Fruit fly (Drosophila melanogaster) whole organism, pupa: ENCODE data around the gene CG33631.

ENCODE experiments used
- CG12605 ChIP-seq: fragments of 200-800 bp; sonication (Bioruptor generic); IDR thresholded peaks from 2 replicates; pipeline ENCODE4 v1.3.6; 2022; ENCODE audit warnings: missing biosample characterization, missing genetic modification characterization
- CG15710 ChIP-seq: fragments of 200-800 bp; sonication (Bioruptor generic); optimal IDR thresholded peaks from 2 replicates; lab custom pipeline; 2018; ENCODE audit warnings: missing biosample characterization, mild to moderate bottlenecking, missing genetic modification characterization, moderate library complexity
- CG34367 ChIP-seq: fragments of 200-800 bp; sonication (Bioruptor generic); optimal IDR thresholded peaks from 2 replicates; lab custom pipeline; 2018; ENCODE audit warnings: missing biosample characterization, mild to moderate bottlenecking, missing genetic modification characterization
- EcR ChIP-seq: fragments of 200-800 bp; sonication (Bioruptor generic); optimal IDR thresholded peaks from 3 replicates; lab custom pipeline; 2019; ENCODE audit warnings: missing biosample characterization, missing genetic modification characterization, mild to moderate bottlenecking, moderate library complexity, missing genetic modification reagents

DNA sequence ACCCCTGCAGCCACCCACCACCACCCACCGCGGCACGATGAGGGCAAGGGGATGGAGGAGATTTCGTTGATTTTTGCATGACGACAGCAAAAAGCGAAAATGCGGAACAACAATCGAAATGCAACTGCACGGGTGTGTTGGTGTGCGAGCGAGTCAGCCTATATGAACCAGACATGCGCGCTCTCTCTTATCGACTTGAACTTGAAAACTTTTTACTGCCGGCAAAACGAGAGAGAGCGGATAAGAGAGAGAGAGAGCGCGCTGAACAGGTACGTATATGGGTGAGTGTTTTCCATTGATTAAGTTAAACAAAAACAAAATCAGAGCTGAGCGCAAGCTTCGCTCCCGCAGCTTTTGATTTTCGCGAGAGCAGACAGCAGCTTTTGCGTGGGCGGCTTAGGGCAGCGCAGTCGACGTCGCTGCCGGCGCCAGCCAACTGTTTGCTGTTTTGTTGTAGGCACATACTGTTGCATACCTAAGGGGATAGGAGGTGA is 25.4 kb downstream of the CG33631 start:
- TF ChIP-seq CG12605 (GFP tag; lab: Robert Waterston, UW) (no peak), CG15710 (tag; lab: Kevin White, UChicago) (no peak), CG34367 (no peak), EcR (GFP tag; lab: Kevin White, UChicago) (peak; percentile 84)
